Worm (Caenorhabditis elegans): ENCODE data around the gene clec-6.
"Not testable (repeated sequence)": the region's sequence is repeated elsewhere in the genome, so short reads cannot be mapped to it uniquely, and the experiment has no call there.

clec-6 gene

ce11 chrIII:4930154-4930679, 43.0 kb upstream of the clec-6 start, which contains the start of gene set-2 (continued):
- no peak for TF ChIP-seq gei-17 (GFP tag; optimal IDR thresholded peaks at IDR 0.05)
- TF ChIP-seq F52B5.7 (tag; optimal IDR thresholded peaks at IDR 0.05), result no peak
- TF ChIP-seq akir-1 (GFP tag; optimal IDR thresholded peaks at IDR 0.05), result no peak
- TF ChIP-seq Y53G8AR.9 (GFP tag; conservative IDR thresholded peaks at IDR 0.05), result peak; percentile 51; the same call in 1 of the 2 replicates
- TF ChIP-seq egl-18 (GFP tag; IDR thresholded peaks at IDR 0.05), result no peak
- peak; percentile 92 for TF ChIP-seq dpl-1 (GFP tag; optimal IDR thresholded peaks at IDR 0.05)
- TF ChIP-seq C17E4.6 (GFP tag; IDR thresholded peaks at IDR 0.05), result peak; percentile 59; the same call in 1 of the 2 replicates
- TF ChIP-seq hsf-1 (GFP tag; IDR thresholded peaks at IDR 0.05), result 0 out of 2 replicates have a peak, but pooled peaks have one; percentile 19
- TF ChIP-seq zfh-2 (GFP tag; conservative IDR thresholded peaks at IDR 0.05), result 0 out of 2 replicates have a peak, but pooled peaks have one; percentile 30
- peak; percentile 92 for TF ChIP-seq efl-1 (GFP tag; optimal IDR thresholded peaks at IDR 0.05)
- TF ChIP-seq ztf-6 (GFP tag; IDR thresholded peaks at IDR 0.05), result no peak
- peak; percentile 84 for TF ChIP-seq lir-1 (GFP tag; conservative IDR thresholded peaks at IDR 0.05)
- TF ChIP-seq B0336.3 (GFP tag; IDR thresholded peaks at IDR 0.05), result peak; percentile 63
- peak; percentile 83 for TF ChIP-seq mcd-1 (GFP tag; IDR thresholded peaks at IDR 0.05)
- TF ChIP-seq K12H6.12 (tag; optimal IDR thresholded peaks at IDR 0.05), result peak; percentile 59
- TF ChIP-seq pha-4 (tag; optimal IDR thresholded peaks at IDR 0.05), result no peak
- TF ChIP-seq let-607 (tag; optimal IDR thresholded peaks at IDR 0.05), result peak in 1 of 2 experiments; percentile 32
- no peak for TF ChIP-seq F37B4.10 (GFP tag; IDR thresholded peaks at IDR 0.05)
- peak; percentile 88 for TF ChIP-seq ceh-27 (GFP tag; optimal IDR thresholded peaks at IDR 0.05)
- TF ChIP-seq hrde-1 (tag; optimal IDR thresholded peaks at IDR 0.05; ENCODE audit: borderline replicate concordance), result peak; percentile 45
- no peak for TF ChIP-seq ztf-3 (GFP tag; optimal IDR thresholded peaks at IDR 0.05)
- 0 out of 2 replicates have a peak, but pooled peaks have one; percentile 79 for TF ChIP-seq bed-1 (GFP tag; IDR thresholded peaks at IDR 0.05)
- no peak for TF ChIP-seq B0035.1 (tag; optimal IDR thresholded peaks at IDR 0.05)
- TF ChIP-seq nhr-27 (tag; optimal IDR thresholded peaks at IDR 0.05), result no peak
- TF ChIP-seq tbp1 (GFP tag; optimal IDR thresholded peaks at IDR 0.05), result peak; percentile 48
- TF ChIP-seq dpff-1 (tag; optimal IDR thresholded peaks at IDR 0.05), result no peak
- TF ChIP-seq aptf-3 (GFP tag; IDR thresholded peaks at IDR 0.05), result no peak
- TF ChIP-seq nfyb-1 (GFP tag; IDR thresholded peaks at IDR 0.05), result peak; percentile 76
- TF ChIP-seq unc-130 (GFP tag; optimal IDR thresholded peaks at IDR 0.05), result peak; percentile 95
- peak; percentile 19 for TF ChIP-seq chd-7 (tag; optimal IDR thresholded peaks at IDR 0.05)
- no peak for TF ChIP-seq T07F8.4 (tag; optimal IDR thresholded peaks at IDR 0.05)

ce11 chrIII:4924134-4924533, 36.9 kb upstream of the clec-6 start:
- TF ChIP-seq C17E4.6 (GFP tag; IDR thresholded peaks at IDR 0.05), result no peak
- TF ChIP-seq dpl-1 (GFP tag; optimal IDR thresholded peaks at IDR 0.05), result no peak

- peak; percentile 27 for TF ChIP-seq lin-40 (tag; optimal IDR thresholded peaks at IDR 0.05)
- TF ChIP-seq ceh-91 (GFP tag; IDR thresholded peaks at IDR 0.05), result 0 out of 2 replicates have a peak, but pooled peaks have one; percentile 11
- 0 out of 2 replicates have a peak, but pooled peaks have one; percentile 76 for TF ChIP-seq nhr-120 (GFP tag; IDR thresholded peaks at IDR 0.05)
- TF ChIP-seq pbrm-1 (GFP tag; IDR thresholded peaks at IDR 0.05), result peak; percentile 55; the same call in 1 of the 2 replicates
- peak; percentile 11 for TF ChIP-seq lin-54 (GFP tag; optimal IDR thresholded peaks at IDR 0.05)
- peak; percentile 13; the same call in 1 of the 2 replicates for TF ChIP-seq hmg-1.2 (GFP tag; IDR thresholded peaks at IDR 0.05)
- TF ChIP-seq rpc-1 (optimal IDR thresholded peaks at IDR 0.05), result peak; percentile 15
- TF ChIP-seq rpc-1 (tag; optimal IDR thresholded peaks at IDR 0.05); snpc-4 (GFP tag; optimal IDR thresholded peaks at IDR 0.05): not testable (repeated sequence)
- peak; percentile 8 for TF ChIP-seq ztf-26 (tag; optimal IDR thresholded peaks at IDR 0.05)
- peak in 2 of 4 experiments; percentile 5 to 25 for TF ChIP-seq snpc-4 (tag; optimal IDR thresholded peaks at IDR 0.05)
- TF ChIP-seq F33H1.4 (GFP tag; IDR thresholded peaks at IDR 0.05), result peak; percentile 44
- TF ChIP-seq C17E4.6 (GFP tag; IDR thresholded peaks at IDR 0.05), result peak; percentile 21; the same call in 1 of the 2 replicates
- TF ChIP-seq zfh-2 (GFP tag; conservative IDR thresholded peaks at IDR 0.05), result 0 out of 2 replicates have a peak, but pooled peaks have one; percentile 34
- peak; percentile 42; the same call in 1 of the 2 replicates for TF ChIP-seq Y67H2A.10 (GFP tag; conservative IDR thresholded peaks at IDR 0.05)
- peak; percentile 18; the same call in 1 of the 2 replicates for TF ChIP-seq attf-3 (GFP tag; conservative IDR thresholded peaks at IDR 0.05)
- TF ChIP-seq egrh-3 (GFP tag; IDR thresholded peaks at IDR 0.05), result peak; percentile 34
Measured at ce11 chrIII:4922020-4922419, 34.8 kb upstream of the clec-6 start, which contains the start of gene mmab-1. Gene mmab-1 (minus strand): TSS chrIII:4922114.
